Fruit fly (Drosophila melanogaster): ENCODE data around the gene Larp4B.
A peak's percentile ranks its signal among the peaks of the same experiment; 100 is the strongest.

Larp4B gene

DNA sequence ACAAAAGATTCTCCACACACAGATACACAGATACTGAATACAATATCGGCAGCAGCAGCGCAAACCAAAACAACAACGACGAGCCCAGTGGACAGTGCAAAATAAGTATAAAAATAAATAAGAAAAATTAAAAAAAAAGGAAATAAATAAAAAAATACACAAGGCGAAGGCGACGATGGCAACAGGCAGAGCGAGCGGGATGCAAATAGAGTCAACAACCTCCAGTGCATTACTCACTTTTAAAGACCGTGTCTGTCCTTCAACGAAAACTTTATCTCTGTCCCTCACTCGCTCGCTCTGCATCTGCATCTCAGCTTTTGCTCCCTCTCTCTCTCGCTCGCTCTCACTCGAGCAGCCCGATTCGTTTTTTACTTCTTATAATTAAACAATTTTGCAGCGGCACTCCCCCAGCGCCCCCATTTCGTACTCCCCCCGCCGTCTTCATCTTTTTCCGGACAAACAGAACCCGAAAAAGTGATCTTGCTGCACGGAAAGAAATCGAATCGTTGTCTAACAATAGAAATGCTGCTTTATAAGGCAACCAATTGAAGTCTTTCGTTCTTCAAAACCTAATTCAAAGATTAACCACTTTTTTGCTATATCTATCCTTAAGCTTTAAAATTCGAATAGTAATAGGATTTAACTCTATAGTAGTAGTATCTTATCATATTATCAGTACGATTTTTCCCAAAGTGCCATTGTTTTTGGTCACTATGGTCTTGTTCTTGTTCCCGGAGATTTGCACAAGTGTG lies 21.9 kb downstream of the Larp4B start (continued):
- no peak for TF ChIP-seq CG33557 (GFP tag; optimal IDR thresholded peaks at IDR 0.05)
- TF ChIP-seq Dip2 (GFP tag; IDR thresholded peaks at IDR 0.05) = no peak
- TF ChIP-seq aop (GFP tag; IDR thresholded peaks at IDR 0.05) = no peak
- TF ChIP-seq yki (optimal IDR thresholded peaks at IDR 0.05) = no peak
- TF ChIP-seq knrl (GFP tag; IDR thresholded peaks at IDR 0.05; ENCODE audit: partially characterized antibody) = no peak
- TF ChIP-seq Sry-β (GFP tag; optimal IDR thresholded peaks at IDR 0.05) = no peak
- no peak for TF ChIP-seq en (GFP tag; optimal IDR thresholded peaks at IDR 0.05)
- no peak for TF ChIP-seq Hr78 (GFP tag; optimal IDR thresholded peaks at IDR 0.05)
- TF ChIP-seq CG12659 (GFP tag; optimal IDR thresholded peaks at IDR 0.05) = no peak
- TF ChIP-seq gfzf (GFP tag; optimal IDR thresholded peaks at IDR 0.05) = no peak
- TF ChIP-seq kni (GFP tag; optimal IDR thresholded peaks at IDR 0.05) = no peak
- TF ChIP-seq CG3847 (GFP tag; IDR thresholded peaks at IDR 0.05) = no peak
- no peak for TF ChIP-seq MTF-1 (GFP tag; optimal IDR thresholded peaks at IDR 0.05; ENCODE audit: borderline replicate concordance)
- no peak for TF ChIP-seq mam (GFP tag; optimal IDR thresholded peaks at IDR 0.05)
- no peak for TF ChIP-seq insv (GFP tag; optimal IDR thresholded peaks at IDR 0.05)
- peak in 1 of 2 experiments; percentile 7 for TF ChIP-seq Trl (optimal IDR thresholded peaks at IDR 0.05)
- no peak for TF ChIP-seq Trl (GFP tag; optimal IDR thresholded peaks at IDR 0.05)
- TF ChIP-seq crol (GFP tag; IDR thresholded peaks at IDR 0.05) = peak; percentile 43; the same call in 1 of the 2 replicates
- no peak for TF ChIP-seq CG2889 (GFP tag; IDR thresholded peaks at IDR 0.05)
- no peak for TF ChIP-seq Hr51 (GFP tag; optimal IDR thresholded peaks at IDR 0.05)
- TF ChIP-seq bsh (GFP tag; optimal IDR thresholded peaks at IDR 0.05) = peak in 1 of 2 experiments; percentile 99
- no peak for TF ChIP-seq CG4328 (GFP tag; optimal IDR thresholded peaks at IDR 0.05)
- peak; percentile 98 for TF ChIP-seq corto (GFP tag; optimal IDR thresholded peaks at IDR 0.05)
- no peak for TF ChIP-seq Sox102F (GFP tag; optimal IDR thresholded peaks at IDR 0.05)
- no peak for TF ChIP-seq Dbx (GFP tag; IDR thresholded peaks at IDR 0.05)
- TF ChIP-seq CG4404 (GFP tag; IDR thresholded peaks at IDR 0.05) = no peak
- no peak for TF ChIP-seq CG12155 (GFP tag; optimal IDR thresholded peaks at IDR 0.05)
- TF ChIP-seq unc-4 (GFP tag; IDR thresholded peaks at IDR 0.05; ENCODE audit: partially characterized antibody) = no peak
- no peak for TF ChIP-seq CG13287 (GFP tag; IDR thresholded peaks at IDR 0.05; ENCODE audit: partially characterized antibody)
- no peak for TF ChIP-seq vnd (GFP tag; IDR thresholded peaks at IDR 0.05; ENCODE audit: partially characterized antibody)
- TF ChIP-seq nom (GFP tag; optimal IDR thresholded peaks at IDR 0.05) = peak; percentile 100
- no peak for TF ChIP-seq tap (tag; optimal IDR thresholded peaks at IDR 0.05)
- no peak for TF ChIP-seq CG18764 (GFP tag; optimal IDR thresholded peaks at IDR 0.05)
- no peak for TF ChIP-seq dpn (GFP tag; optimal IDR thresholded peaks at IDR 0.05)
- peak; percentile 94 for TF ChIP-seq lbe (GFP tag; optimal IDR thresholded peaks at IDR 0.05)
- TF ChIP-seq luna (GFP tag; optimal IDR thresholded peaks at IDR 0.05) = no peak
- no peak for TF ChIP-seq Elba2 (GFP tag; optimal IDR thresholded peaks at IDR 0.05)
- TF ChIP-seq Poxn (GFP tag; IDR thresholded peaks at IDR 0.05) = no peak
- TF ChIP-seq chinmo (GFP tag; IDR thresholded peaks at IDR 0.05; ENCODE audit: partially characterized antibody) = 0 out of 4 replicates have a peak, but pooled peaks have one; percentile 38
- TF ChIP-seq Six4 (GFP tag; optimal IDR thresholded peaks at IDR 0.05) = no peak
- TF ChIP-seq CG12219 (GFP tag; optimal IDR thresholded peaks at IDR 0.05) = no peak
- TF ChIP-seq CG14860 (GFP tag; IDR thresholded peaks at IDR 0.05; ENCODE audit: partially characterized antibody) = no peak
- no peak for TF ChIP-seq CG17912 (GFP tag; optimal IDR thresholded peaks at IDR 0.05)
- no peak for TF ChIP-seq CG2129 (GFP tag; IDR thresholded peaks at IDR 0.05; ENCODE audit: partially characterized antibody)
- peak; percentile 29 for TF ChIP-seq Med (GFP tag)
- no peak for TF ChIP-seq shn (GFP tag; optimal IDR thresholded peaks at IDR 0.05)
- TF ChIP-seq CG6272 (GFP tag; IDR thresholded peaks at IDR 0.05) = no peak
- no peak for TF ChIP-seq Gsc (GFP tag; IDR thresholded peaks at IDR 0.05)
- TF ChIP-seq dati (GFP tag; IDR thresholded peaks at IDR 0.05) = no peak

Data from whole organism, embryonic.